Worm (Caenorhabditis elegans) whole organism, L1 larva: ENCODE results near the gene lact-3.
A peak's percentile ranks its signal among the peaks of the same experiment; 100 is the strongest.

Source experiments
- aha-1 ChIP-seq: fragments of 150-350 bp; optimal IDR thresholded peaks from 2 replicates; lab custom pipeline; 2014; ENCODE audit warnings: missing biosample characterization, missing genetic modification characterization
- lin-13 ChIP-seq: fragments of 150-350 bp; optimal IDR thresholded peaks from 2 replicates; lab custom pipeline; 2014; ENCODE audit warnings: missing biosample characterization, missing genetic modification reagents, missing genetic modification characterization
- nhr-20 ChIP-seq: sonication (generic microtip); optimal IDR thresholded peaks from 2 replicates; lab custom pipeline; 2016; ENCODE audit warnings: mild to moderate bottlenecking, missing genetic modification characterization, missing compliant biosample characterization
- unc-62 ChIP-seq: fragments of 150-350 bp; optimal IDR thresholded peaks from 2 replicates; lab custom pipeline; 2014; ENCODE audit warnings: missing biosample characterization, missing genetic modification reagents, missing genetic modification characterization

ce11 chrII:10703594-10704384 is 46.3 kb upstream of the lact-3 start, which contains the start of gene col-79:
- TF ChIP-seq nhr-20 (tag; lab: Kevin White, UChicago): peak; percentile 37
- no peak for TF ChIP-seq lin-13
- no peak for TF ChIP-seq aha-1 (tag; lab: Kevin White, UChicago)
- TF ChIP-seq unc-62 (GFP tag; lab: Kevin White, UChicago): no peak
